Worm (Caenorhabditis elegans): ENCODE measurements around the gene F15D4.2.
A peak's percentile ranks its signal among the peaks of the same experiment; 100 is the strongest.

The F15D4.2 gene

DNA sequence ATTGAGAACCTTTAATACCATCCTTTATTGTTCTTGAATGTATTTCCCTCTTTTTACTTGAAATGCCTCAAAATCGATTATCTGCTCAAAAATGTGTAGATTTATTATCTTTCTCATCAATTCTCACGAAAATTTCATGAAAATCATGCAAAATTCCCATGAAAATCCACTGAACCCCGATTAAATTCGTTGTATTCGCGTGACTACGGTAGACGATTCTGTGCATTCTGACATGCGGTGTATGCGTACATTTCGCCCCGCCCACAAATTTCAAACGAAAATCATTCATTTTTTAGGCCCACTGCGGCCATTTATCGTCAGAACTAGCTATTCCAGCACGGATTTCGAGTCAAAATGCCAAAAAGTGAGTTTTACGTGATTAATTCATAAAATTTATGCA, 29.2 kb downstream of the F15D4.2 start, which contains the start of gene F15D4.5:
Gene F15D4.5, plus strand, starts transcription at position 301 of the 400 bp plus-strand sequence.
- TF ChIP-seq ztf-6 (GFP tag; IDR thresholded peaks at IDR 0.05) (no peak), ztf-18 (tag; optimal IDR thresholded peaks at IDR 0.05) (no peak), xnd-1 (tag; optimal IDR thresholded peaks at IDR 0.05) (no peak), K12H6.12 (tag; optimal IDR thresholded peaks at IDR 0.05) (no peak), ceh-100 (GFP tag; IDR thresholded peaks at IDR 0.05) (no peak), ztf-26 (tag; optimal IDR thresholded peaks at IDR 0.05) (no peak), madf-6 (GFP tag; IDR thresholded peaks at IDR 0.05) (no peak), mes-4 (tag; optimal IDR thresholded peaks at IDR 0.05) (no peak), madf-3 (GFP tag; IDR thresholded peaks at IDR 0.05) (no peak), lsy-27 (tag; optimal IDR thresholded peaks at IDR 0.05; ENCODE audit: borderline replicate concordance, insufficient read depth) (no peak), F57A8.1 (GFP tag; optimal IDR thresholded peaks at IDR 0.05) (no peak), hsf-1 (GFP tag; IDR thresholded peaks at IDR 0.05) (no peak), B0035.1 (tag; optimal IDR thresholded peaks at IDR 0.05) (no peak), F49E8.2 (tag; optimal IDR thresholded peaks at IDR 0.05; ENCODE audit: insufficient read depth) (no peak), mxl-1 (tag; optimal IDR thresholded peaks at IDR 0.05) (no peak)

DNA sequence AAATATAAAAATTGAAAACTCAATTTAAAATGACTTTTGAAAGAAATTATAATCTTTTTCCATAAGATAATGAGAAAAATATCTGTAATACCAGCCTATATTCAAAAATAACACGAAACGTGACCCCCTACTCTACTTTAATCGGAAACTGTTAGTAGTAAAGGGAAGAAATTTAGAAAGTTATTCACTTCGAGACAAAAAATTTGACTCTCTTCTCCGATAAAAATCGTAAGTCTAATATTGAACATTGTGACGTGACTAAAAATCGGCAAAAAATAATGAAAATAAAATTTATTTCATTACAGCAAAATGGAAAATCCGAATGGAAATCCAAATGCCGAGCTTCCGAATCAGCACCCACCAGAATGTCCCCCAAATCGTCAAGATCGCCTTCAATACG, 33.0 kb downstream of the F15D4.2 start, which contains the start of gene F15D4.6:
Gene F15D4.6, plus strand, starts transcription at position 301 of the 400 bp plus-strand sequence.
- TF ChIP-seq attf-6 (GFP tag; IDR thresholded peaks at IDR 0.05) (no peak), ekl-4 (GFP tag; IDR thresholded peaks at IDR 0.05) (no peak), nhr-90 (tag; optimal IDR thresholded peaks at IDR 0.05) (no peak), mxl-1 (tag; optimal IDR thresholded peaks at IDR 0.05) (no peak), hlh-26 (GFP tag; conservative IDR thresholded peaks at IDR 0.05) (no peak), Y79H2A.3 (GFP tag; conservative IDR thresholded peaks at IDR 0.05) (no peak), Y67H2A.10 (GFP tag; conservative IDR thresholded peaks at IDR 0.05) (no peak), pbrm-1 (GFP tag; IDR thresholded peaks at IDR 0.05) (no peak), mcd-1 (GFP tag; IDR thresholded peaks at IDR 0.05) (no peak)

DNA sequence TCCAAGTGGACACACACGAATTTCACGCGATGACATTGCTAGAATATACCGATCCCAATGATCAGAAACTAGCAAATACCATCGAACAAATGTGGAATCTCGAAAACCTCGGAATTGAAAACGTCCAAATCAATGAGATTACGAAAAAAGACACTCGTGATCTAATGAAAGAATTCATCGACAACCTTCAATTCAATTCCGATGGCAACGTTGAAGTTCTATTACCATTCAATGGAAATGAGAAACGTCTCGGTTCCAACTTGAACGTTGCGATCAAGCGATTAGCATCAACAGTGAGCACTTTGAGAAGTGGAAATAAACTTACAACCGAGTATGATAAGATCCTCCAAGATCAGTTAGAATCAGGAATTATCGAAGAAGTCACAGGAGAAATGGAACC, 39.4 kb downstream of the F15D4.2 start:
- TF ChIP-seq him-1 (tag; optimal IDR thresholded peaks at IDR 0.05) (no peak), fkh-3 (tag; optimal IDR thresholded peaks at IDR 0.05) (no peak), F52B5.7 (tag; optimal IDR thresholded peaks at IDR 0.05) (no peak), ceh-91 (GFP tag; IDR thresholded peaks at IDR 0.05) (no peak), attf-3 (GFP tag; conservative IDR thresholded peaks at IDR 0.05) (no peak), hlh-26 (GFP tag; conservative IDR thresholded peaks at IDR 0.05) (no peak), ceh-79 (tag; optimal IDR thresholded peaks at IDR 0.05) (no peak), nfya-1 (tag; optimal IDR thresholded peaks at IDR 0.05; ENCODE audit: borderline replicate concordance, insufficient read depth) (no peak), ets-4 (GFP tag; optimal IDR thresholded peaks at IDR 0.05) (no peak), ama-1 (optimal IDR thresholded peaks at IDR 0.05) (no peak), ama-1 (GFP tag; optimal IDR thresholded peaks at IDR 0.05) (no peak), gei-17 (GFP tag; optimal IDR thresholded peaks at IDR 0.05) (no peak)

DNA sequence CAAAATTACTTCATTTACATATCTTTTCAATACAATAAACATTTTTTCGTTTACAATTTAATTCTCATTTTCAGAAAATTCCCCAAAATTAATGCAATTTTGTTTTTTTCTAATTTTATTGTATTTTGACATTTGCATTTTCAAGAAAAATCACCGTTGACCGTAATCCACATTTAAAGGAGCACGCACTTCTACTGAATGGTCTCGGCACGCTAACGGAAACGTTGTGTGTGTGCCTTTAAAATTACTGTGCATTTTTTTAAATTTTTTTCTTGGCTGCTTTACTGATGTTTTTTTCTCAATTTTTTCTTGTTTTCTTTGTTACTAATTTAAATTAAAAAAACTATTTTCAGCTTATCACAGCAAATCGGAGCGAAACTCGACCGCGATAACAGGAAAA, 44.6 kb downstream of the F15D4.2 start:
- TF ChIP-seq hsf-1 (GFP tag; IDR thresholded peaks at IDR 0.05) = no peak
- peak; percentile 91 for TF ChIP-seq F33H1.4 (GFP tag; IDR thresholded peaks at IDR 0.05)
- peak; percentile 43 for TF ChIP-seq efl-1 (GFP tag; optimal IDR thresholded peaks at IDR 0.05)
- TF ChIP-seq him-1 (tag; optimal IDR thresholded peaks at IDR 0.05) = peak; percentile 36
- peak; percentile 85 for TF ChIP-seq xnd-1 (tag; optimal IDR thresholded peaks at IDR 0.05)
- TF ChIP-seq madf-8 (GFP tag; conservative IDR thresholded peaks at IDR 0.05) = peak; percentile 61
- no peak for TF ChIP-seq madf-3 (GFP tag; IDR thresholded peaks at IDR 0.05)
- TF ChIP-seq lsl-1 (GFP tag; optimal IDR thresholded peaks at IDR 0.05) = peak; percentile 92
- peak; percentile 21 for TF ChIP-seq snpc-3.4 (tag; optimal IDR thresholded peaks at IDR 0.05)
- TF ChIP-seq F49E8.2 (tag; optimal IDR thresholded peaks at IDR 0.05; ENCODE audit: insufficient read depth) = peak; percentile 53
- peak; percentile 93 for TF ChIP-seq madf-6 (GFP tag; IDR thresholded peaks at IDR 0.05)
- 0 out of 2 replicates have a peak, but pooled peaks have one; percentile 14 for TF ChIP-seq mcd-1 (GFP tag; IDR thresholded peaks at IDR 0.05)
- TF ChIP-seq let-526 (GFP tag; IDR thresholded peaks at IDR 0.05) = no peak
- TF ChIP-seq dpl-1 (GFP tag; optimal IDR thresholded peaks at IDR 0.05) = no peak
- TF ChIP-seq lin-54 (GFP tag; optimal IDR thresholded peaks at IDR 0.05) = peak; percentile 56
- TF ChIP-seq ceh-91 (GFP tag; IDR thresholded peaks at IDR 0.05) = peak; percentile 38; the same call in 1 of the 2 replicates
- TF ChIP-seq nhr-90 (tag; optimal IDR thresholded peaks at IDR 0.05) = no peak
- TF ChIP-seq T07F8.4 (tag; optimal IDR thresholded peaks at IDR 0.05) = no peak

Measured in whole organism, young adult.